Fruit fly (Drosophila melanogaster) whole organism: Measurements from ENCODE around the gene amrt.

Experiments
- CG8478 ChIP-seq: fragments of >200 bp; optimal IDR thresholded peaks from 2 replicates; lab custom pipeline; 2018; ENCODE audit warnings: inconsistent platforms
- Dll ChIP-seq: fragments of >200 bp; optimal IDR thresholded peaks from 2 replicates; lab custom pipeline; 2017
- EcR ChIP-seq, 2 experiments: fragments of >200 bp; optimal IDR thresholded peaks; 2 replicates each; lab custom pipeline; 2017; ENCODE audit warnings: missing biosample characterization in 2 of 2, missing genetic modification characterization in 2 of 2, missing genetic modification reagents in 2 of 2
- pan ChIP-seq: fragments of >200 bp; optimal IDR thresholded peaks from 2 replicates; lab custom pipeline; 2017
- psq ChIP-seq: fragments of >200 bp; optimal IDR thresholded peaks from 2 replicates; lab custom pipeline; 2017
- usp ChIP-seq: fragments of >200 bp; optimal IDR thresholded peaks from 2 replicates; lab custom pipeline; 2017; ENCODE audit warnings: missing biosample characterization, missing genetic modification characterization, mixed read lengths

DNA sequence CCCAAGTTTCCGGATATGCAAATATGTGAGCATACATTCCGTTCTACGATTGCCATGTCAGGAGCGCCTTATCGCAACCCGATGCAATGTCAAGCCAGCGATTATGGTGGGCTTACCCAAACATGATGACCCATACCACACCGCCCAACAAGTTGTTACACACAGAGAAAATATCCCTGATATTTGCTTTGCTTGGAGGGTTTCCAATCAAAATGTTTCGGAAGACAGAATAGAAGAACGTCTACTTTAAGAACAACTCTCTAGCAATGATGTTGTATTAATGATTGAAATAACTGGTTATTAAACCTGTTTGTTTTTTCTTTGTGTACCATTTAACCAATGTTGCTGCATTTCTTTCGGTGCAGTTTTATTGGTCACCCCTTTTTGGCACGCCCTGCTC lies 18.4 kb downstream of the amrt start:
- no peak for TF ChIP-seq usp (GFP tag; lab: Kevin White, UChicago)
- no peak for TF ChIP-seq CG8478
- no peak for TF ChIP-seq Dll (lab: Kevin White, UChicago)
- TF ChIP-seq pan (lab: Kevin White, UChicago): no peak
- no peak for TF ChIP-seq psq (lab: Kevin White, UChicago)
- TF ChIP-seq EcR (GFP tag; optimal IDR thresholded peaks at IDR 0.05; lab: Kevin White, UChicago): no peak
